Worm (Caenorhabditis elegans) whole organism, L1 larva: Measurements from ENCODE around the gene F09F9.2.

Experiments
- C04F5.9 ChIP-seq: sonication (generic microtip); optimal IDR thresholded peaks from 2 replicates; lab custom pipeline; 2016; ENCODE audit warnings: missing genetic modification characterization, missing compliant biosample characterization
- C16A3.4 ChIP-seq: fragments of 150-350 bp; optimal IDR thresholded peaks from 2 replicates; lab custom pipeline; 2014; ENCODE audit warnings: missing biosample characterization, missing genetic modification characterization
- alr-1 ChIP-seq: fragments of 200-800 bp; sonication (Bioruptor generic); optimal IDR thresholded peaks from 2 replicates; lab custom pipeline; 2018; ENCODE audit warnings: borderline replicate concordance, mild to moderate bottlenecking, missing genetic modification characterization, missing compliant biosample characterization
- blmp-1 ChIP-seq: fragments of 150-350 bp; optimal IDR thresholded peaks from 2 replicates; lab custom pipeline; 2014; ENCODE audit warnings: missing biosample characterization, missing genetic modification characterization
- ceh-82 ChIP-seq, 3 experiments: fragments of 150-350 bp in 1 of 3; sonication (generic microtip) in 2 of 3; optimal IDR thresholded peaks; 2 replicates each; lab custom pipeline; 2014 to 2017; ENCODE audit warnings: missing biosample characterization in 3 of 3, missing genetic modification characterization in 3 of 3
- ceh-88 ChIP-seq: fragments of 200-800 bp; sonication (Bioruptor generic); IDR thresholded peaks from 2 replicates; pipeline ENCODE4 v1.3.6; 2022; ENCODE audit warnings: missing genetic modification characterization, missing compliant biosample characterization
- ces-1 ChIP-seq: fragments of 150-350 bp; optimal IDR thresholded peaks from 2 replicates; lab custom pipeline; 2014; ENCODE audit warnings: missing biosample characterization, missing genetic modification reagents, missing genetic modification characterization
- dpl-1 ChIP-seq, 3 experiments: fragments of 150-350 bp in 2 of 3; sonication (generic microtip) in 1 of 3; optimal IDR thresholded peaks; 2 replicates each; lab custom pipeline; 2014 to 2017; ENCODE audit warnings: missing biosample characterization in 3 of 3, missing genetic modification characterization in 3 of 3, missing genetic modification reagents in 3 of 3
- dsc-1 ChIP-seq: sonication (generic microtip); optimal IDR thresholded peaks from 2 replicates; lab custom pipeline; 2016; ENCODE audit warnings: mild to moderate bottlenecking, missing genetic modification characterization, missing compliant biosample characterization
- efl-3 ChIP-seq: fragments of 200-800 bp; sonication (Bioruptor generic); optimal IDR thresholded peaks from 2 replicates; lab custom pipeline; 2018; ENCODE audit warnings: mild to moderate bottlenecking, missing genetic modification characterization, missing compliant biosample characterization
- elt-3 ChIP-seq, 6 experiments: fragments of 150-350 bp in 1 of 6; sonication (generic microtip); optimal IDR thresholded peaks; 2 replicates each; lab custom pipeline; 2017 to 2018; ENCODE audit warnings: missing biosample characterization in 6 of 6, missing genetic modification characterization in 6 of 6, inconsistent platforms in 1 of 6
- fkh-10 ChIP-seq: sonication (generic microtip); optimal IDR thresholded peaks from 2 replicates; lab custom pipeline; 2017; ENCODE audit warnings: missing biosample characterization, missing genetic modification reagents, missing genetic modification characterization
- fos-1 ChIP-seq: fragments of 150-350 bp; optimal IDR thresholded peaks from 2 replicates; lab custom pipeline; 2014; ENCODE audit warnings: missing biosample characterization, missing genetic modification characterization
- hpl-2 ChIP-seq: fragments of 150-350 bp; optimal IDR thresholded peaks from 2 replicates; lab custom pipeline; 2014; ENCODE audit warnings: missing biosample characterization, missing genetic modification reagents, missing genetic modification characterization
- isw-1 ChIP-seq: fragments of 200-800 bp; sonication (Bioruptor generic); IDR thresholded peaks from 2 replicates; pipeline ENCODE4 v1.3.6; 2022; ENCODE audit warnings: missing genetic modification characterization, missing compliant biosample characterization
- lin-14 ChIP-seq: fragments of 200-800 bp; sonication (Bioruptor generic); optimal IDR thresholded peaks from 2 replicates; lab custom pipeline; 2018; ENCODE audit warnings: mild to moderate bottlenecking, missing genetic modification characterization, moderate library complexity, missing compliant biosample characterization
- lsy-2 ChIP-seq, 2 experiments: fragments of 150-350 bp; optimal IDR thresholded peaks; 2 replicates each; lab custom pipeline; 2014; ENCODE audit warnings: missing biosample characterization in 2 of 2, missing genetic modification characterization in 2 of 2
- mab-9 ChIP-seq: fragments of 200-800 bp; sonication (Bioruptor generic); IDR thresholded peaks from 2 replicates; pipeline ENCODE4 v1.3.6; 2022; ENCODE audit warnings: missing genetic modification reagents, missing genetic modification characterization, missing compliant biosample characterization
- mdl-1 ChIP-seq, 2 experiments: fragments of 150-350 bp; optimal IDR thresholded peaks; 2 replicates each; lab custom pipeline; 2014 to 2017; ENCODE audit warnings: missing biosample characterization in 2 of 2, missing genetic modification characterization in 2 of 2, inconsistent platforms in 1 of 2
- mef-2 ChIP-seq: fragments of 150-350 bp; optimal IDR thresholded peaks from 2 replicates; lab custom pipeline; 2014; ENCODE audit warnings: missing biosample characterization, missing genetic modification characterization
- nhr-11 ChIP-seq: fragments of 150-350 bp; optimal IDR thresholded peaks from 2 replicates; lab custom pipeline; 2014; ENCODE audit warnings: missing biosample characterization, missing genetic modification characterization
- nhr-19 ChIP-seq: fragments of 200-800 bp; sonication (Bioruptor generic); conservative IDR thresholded peaks from 2 replicates; pipeline ENCODE4 v1.3.6; 2022; ENCODE audit warnings: missing genetic modification characterization, missing compliant biosample characterization
- nhr-237 ChIP-seq: fragments of 150-350 bp; optimal IDR thresholded peaks from 2 replicates; lab custom pipeline; 2014; ENCODE audit warnings: missing biosample characterization, missing genetic modification characterization
- nhr-85 ChIP-seq: sonication (generic microtip); peaks from one replicate; lab custom pipeline; 2016; ENCODE audit warnings: missing genetic modification characterization, inconsistent platforms, missing compliant biosample characterization
- nhr-90 ChIP-seq: sonication (generic microtip); optimal IDR thresholded peaks from 2 replicates; lab custom pipeline; 2016; ENCODE audit warnings: mild to moderate bottlenecking, missing genetic modification characterization, missing compliant biosample characterization; ENCODE audit not compliant: poor library complexity
- pag-3 ChIP-seq: sonication (generic microtip); optimal IDR thresholded peaks from 2 replicates; lab custom pipeline; 2017; ENCODE audit warnings: missing genetic modification characterization, mild to moderate bottlenecking, missing compliant biosample characterization, antibody characterized with exemption, borderline replicate concordance; ENCODE audit not compliant: insufficient read depth
- rnt-1 ChIP-seq: sonication (generic microtip); optimal IDR thresholded peaks from 2 replicates; lab custom pipeline; 2016; ENCODE audit warnings: mild to moderate bottlenecking, missing genetic modification characterization, moderate library complexity, missing compliant biosample characterization
- skn-1 ChIP-seq: fragments of 150-350 bp; optimal IDR thresholded peaks from 2 replicates; lab custom pipeline; 2014; ENCODE audit warnings: missing biosample characterization, missing genetic modification characterization
- tlp-1 ChIP-seq: fragments of 150-350 bp; optimal IDR thresholded peaks from 2 replicates; lab custom pipeline; 2014; ENCODE audit warnings: missing biosample characterization, missing genetic modification characterization
- unc-30 ChIP-seq: sonication (generic microtip); optimal IDR thresholded peaks from 2 replicates; lab custom pipeline; 2017; ENCODE audit warnings: missing biosample characterization, missing genetic modification characterization
- vab-15 ChIP-seq: sonication (generic microtip); optimal IDR thresholded peaks from 2 replicates; lab custom pipeline; 2017; ENCODE audit warnings: missing genotype, mild to moderate bottlenecking, missing genetic modification characterization, missing compliant biosample characterization
- ztf-11 ChIP-seq, 2 experiments: sonication (generic microtip); optimal IDR thresholded peaks; 2 replicates each; lab custom pipeline; 2016 to 2017; ENCODE audit warnings: missing genetic modification characterization in 2 of 2, missing biosample characterization in 1 of 2, missing compliant biosample characterization in 1 of 2

F09F9.2 gene

ce11 chrX:4100473-4100872 is 10.8 kb downstream of the F09F9.2 start, which contains the start of gene clh-4 (continued):
- TF ChIP-seq mab-9 (GFP tag; lab: Robert Waterston, UW): no peak
- no peak for TF ChIP-seq efl-3 (GFP tag; lab: Kevin White, UChicago)
- no peak for TF ChIP-seq unc-30 (tag; lab: Kevin White, UChicago)
- no peak for TF ChIP-seq ztf-11 (tag; optimal IDR thresholded peaks at IDR 0.05; lab: Kevin White, UChicago)

- TF ChIP-seq unc-30 (tag; lab: Kevin White, UChicago): peak; percentile 21
- TF ChIP-seq vab-15 (tag; lab: Kevin White, UChicago): no peak
- TF ChIP-seq mef-2 (tag; lab: Kevin White, UChicago): no peak
- no peak for TF ChIP-seq hpl-2 (GFP tag; lab: Kevin White, UChicago)
- no peak for TF ChIP-seq dpl-1 (GFP tag; optimal IDR thresholded peaks at IDR 0.05; lab: Kevin White, UChicago)
- no peak for TF ChIP-seq ces-1 (GFP tag; lab: Kevin White, UChicago)
- no peak for TF ChIP-seq rnt-1 (tag; lab: Kevin White, UChicago)
- peak; percentile 51; the same call in 1 of the 2 replicates for TF ChIP-seq mab-9 (GFP tag; lab: Robert Waterston, UW)
- TF ChIP-seq nhr-11 (tag; lab: Kevin White, UChicago): no peak
- TF ChIP-seq nhr-19 (GFP tag; lab: Robert Waterston, UW): no peak
- TF ChIP-seq tlp-1: no peak
- no peak for TF ChIP-seq nhr-237 (tag; lab: Kevin White, UChicago)
- TF ChIP-seq blmp-1: no peak
Measured at ce11 chrX:4094979-4095378, 16.3 kb downstream of the F09F9.2 start.

- no peak for TF ChIP-seq blmp-1
- no peak for TF ChIP-seq ceh-88 (GFP tag; lab: Robert Waterston, UW)
- peak; percentile 23 for TF ChIP-seq fkh-10
- no peak for TF ChIP-seq skn-1
- peak; percentile 50 for TF ChIP-seq lin-14 (GFP tag; lab: Kevin White, UChicago)
- TF ChIP-seq hpl-2 (GFP tag; lab: Kevin White, UChicago): no peak
- TF ChIP-seq rnt-1 (tag; lab: Kevin White, UChicago): no peak
Measured at ce11 chrX:4088943-4089342, 22.3 kb downstream of the F09F9.2 start.

ce11 chrX:4085489-4085888 is 25.8 kb downstream of the F09F9.2 start:
- no peak for TF ChIP-seq nhr-11 (tag; lab: Kevin White, UChicago)
- TF ChIP-seq ceh-82 (tag; optimal IDR thresholded peaks at IDR 0.05; lab: Kevin White, UChicago): no peak
- TF ChIP-seq dpl-1 (GFP tag; optimal IDR thresholded peaks at IDR 0.05; lab: Kevin White, UChicago): no peak
- no peak for TF ChIP-seq C16A3.4 (tag; lab: Kevin White, UChicago)
- TF ChIP-seq nhr-90 (tag; lab: Kevin White, UChicago): no peak
- TF ChIP-seq isw-1 (GFP tag; lab: Robert Waterston, UW): no peak
- no peak for TF ChIP-seq dsc-1 (tag; lab: Kevin White, UChicago)

- TF ChIP-seq lsy-2 (tag; optimal IDR thresholded peaks at IDR 0.05; lab: Kevin White, UChicago) (no peak), tlp-1 (no peak), nhr-85 (no peak), alr-1 (tag; lab: Kevin White, UChicago) (no peak), mdl-1 (tag; optimal IDR thresholded peaks at IDR 0.05; lab: Kevin White, UChicago) (no peak), elt-3 (tag; optimal IDR thresholded peaks at IDR 0.05; lab: Kevin White, UChicago) (no peak), ceh-82 (tag; optimal IDR thresholded peaks at IDR 0.05; lab: Kevin White, UChicago) (no peak), pag-3 (tag; lab: Kevin White, UChicago) (no peak), fos-1 (tag; lab: Kevin White, UChicago) (no peak), C04F5.9 (tag; lab: Kevin White, UChicago) (no peak)
Measured at ce11 chrX:4079264-4079663, 32.0 kb downstream of the F09F9.2 start, which contains the start of gene T06F4.1. TSS of gene T06F4.1 (minus strand) at chrX:4079364.
